Fruit fly (Drosophila melanogaster) whole organism, embryonic: Measurements from ENCODE around the gene nuf.

Source experiments
- Aef1 ChIP-seq: fragments of 200-800 bp; sonication (Bioruptor generic); IDR thresholded peaks from 3 replicates; pipeline ENCODE4 v1.3.6; 2022; ENCODE audit warnings: missing biosample characterization, missing genetic modification characterization
- B-H2 ChIP-seq: fragments of 200-800 bp; sonication (Bioruptor generic); optimal IDR thresholded peaks from 2 replicates; lab custom pipeline; 2018; ENCODE audit warnings: missing biosample characterization, mild to moderate bottlenecking, missing genetic modification characterization
- CG10209 ChIP-seq: fragments of 200-800 bp; sonication (Bioruptor generic); optimal IDR thresholded peaks from 3 replicates; lab custom pipeline; 2017; ENCODE audit warnings: missing biosample characterization, mild to moderate bottlenecking, missing genetic modification characterization, missing genetic modification reagents
- CG10979 ChIP-seq: fragments of 200-800 bp; sonication (Bioruptor generic); optimal IDR thresholded peaks from 2 replicates; lab custom pipeline; 2018; ENCODE audit warnings: missing biosample characterization, mild to moderate bottlenecking, missing genetic modification characterization, moderate library complexity
- CG12299 ChIP-seq: fragments of 200-800 bp; sonication (Bioruptor generic); optimal IDR thresholded peaks from 2 replicates; lab custom pipeline; 2018; ENCODE audit warnings: missing biosample characterization, mild to moderate bottlenecking, missing genetic modification characterization
- CG1233 ChIP-seq: fragments of 200-800 bp; sonication (Bioruptor generic); optimal IDR thresholded peaks from 4 replicates; lab custom pipeline; 2018; ENCODE audit warnings: missing biosample characterization, mild to moderate bottlenecking, missing genetic modification characterization
- CG16815 ChIP-seq: fragments of 200-800 bp; sonication (Bioruptor generic); optimal IDR thresholded peaks from 3 replicates; lab custom pipeline; 2017; ENCODE audit warnings: missing biosample characterization, mild to moderate bottlenecking, missing genetic modification characterization
- CG17328 ChIP-seq: fragments of 200-800 bp; sonication (Bioruptor generic); IDR thresholded peaks from 2 replicates; pipeline ENCODE4 v1.3.6; 2022; ENCODE audit warnings: missing biosample characterization, missing genetic modification characterization
- CG1792 ChIP-seq: fragments of 200-800 bp; sonication (Bioruptor generic); optimal IDR thresholded peaks from 2 replicates; lab custom pipeline; 2016; ENCODE audit warnings: missing biosample characterization, missing genetic modification characterization
- CG18764 ChIP-seq: fragments of 200-800 bp; sonication (Bioruptor generic); optimal IDR thresholded peaks from 3 replicates; lab custom pipeline; 2016; ENCODE audit warnings: missing biosample characterization, missing genetic modification characterization
- CG2202 ChIP-seq: fragments of 200-800 bp; sonication (Bioruptor generic); optimal IDR thresholded peaks from 2 replicates; lab custom pipeline; 2018; ENCODE audit warnings: missing biosample characterization, mild to moderate bottlenecking, missing genetic modification characterization
- CG4282 ChIP-seq: fragments of 200-800 bp; sonication (Bioruptor generic); optimal IDR thresholded peaks from 2 replicates; lab custom pipeline; 2016; ENCODE audit warnings: missing biosample characterization, missing genetic modification characterization
- CG4617 ChIP-seq: fragments of 200-800 bp; sonication (Bioruptor generic); optimal IDR thresholded peaks from 3 replicates; lab custom pipeline; 2016; ENCODE audit warnings: missing biosample characterization, missing genetic modification characterization, borderline replicate concordance
- CG4730 ChIP-seq: fragments of 200-800 bp; sonication (Bioruptor generic); IDR thresholded peaks from 2 replicates; pipeline ENCODE4 v1.3.6; 2022; ENCODE audit warnings: missing biosample characterization, missing genetic modification characterization
- CG4854 ChIP-seq: fragments of 200-800 bp; sonication (Bioruptor generic); optimal IDR thresholded peaks from 2 replicates; lab custom pipeline; 2016; ENCODE audit warnings: missing biosample characterization, missing genetic modification characterization, inconsistent platforms
- CG5180 ChIP-seq: fragments of 200-800 bp; sonication (Bioruptor generic); optimal IDR thresholded peaks from 3 replicates; lab custom pipeline; 2017; ENCODE audit warnings: missing biosample characterization, missing genetic modification characterization, mild to moderate bottlenecking, moderate library complexity, missing genetic modification reagents
- CG5245 ChIP-seq: fragments of 200-800 bp; sonication (Bioruptor generic); optimal IDR thresholded peaks from 3 replicates; lab custom pipeline; 2016; ENCODE audit warnings: missing biosample characterization, missing genetic modification characterization
- CG6175 ChIP-seq: fragments of 200-800 bp; sonication (Bioruptor generic); IDR thresholded peaks from 3 replicates; pipeline ENCODE4 v1.3.6; 2022; ENCODE audit warnings: missing biosample characterization, missing genetic modification characterization
- CG7271 ChIP-seq: fragments of 200-800 bp; sonication (Bioruptor generic); optimal IDR thresholded peaks from 2 replicates; lab custom pipeline; 2018; ENCODE audit warnings: missing biosample characterization, mild to moderate bottlenecking, missing genetic modification characterization, moderate library complexity
- CG7357 ChIP-seq: fragments of 200-800 bp; sonication (Bioruptor generic); IDR thresholded peaks from 3 replicates; pipeline ENCODE4 v1.3.6; 2022; ENCODE audit warnings: missing biosample characterization, missing genetic modification characterization
- CG7786 ChIP-seq: fragments of 200-800 bp; sonication (Bioruptor generic); optimal IDR thresholded peaks from 2 replicates; lab custom pipeline; 2016; ENCODE audit warnings: missing biosample characterization, missing genetic modification characterization
- CG8924 ChIP-seq: fragments of 200-800 bp; optimal IDR thresholded peaks from 3 replicates; lab custom pipeline; 2019; ENCODE audit warnings: missing biosample characterization, mild to moderate bottlenecking, missing genetic modification characterization, moderate library complexity
- CG9817 ChIP-seq: fragments of 200-800 bp; sonication (Bioruptor generic); optimal IDR thresholded peaks from 2 replicates; lab custom pipeline; 2018; ENCODE audit warnings: missing biosample characterization, mild to moderate bottlenecking, missing genetic modification characterization, moderate library complexity
- Dfd ChIP-seq, 2 experiments: fragments of >200 bp; optimal IDR thresholded peaks; 2 replicates each; lab custom pipeline; 2017; ENCODE audit warnings: missing biosample characterization in 2 of 2, missing genetic modification characterization in 2 of 2
- ERR ChIP-seq: fragments of 200-800 bp; sonication (Bioruptor generic); optimal IDR thresholded peaks from 2 replicates; lab custom pipeline; 2016; ENCODE audit warnings: missing biosample characterization, missing genetic modification characterization
- Hr3 ChIP-seq: fragments of 200-800 bp; sonication (Bioruptor generic); optimal IDR thresholded peaks from 3 replicates; lab custom pipeline; 2016; ENCODE audit warnings: missing biosample characterization, missing genetic modification characterization
- Hr51 ChIP-seq, 2 experiments: fragments of 200-800 bp; sonication (Bioruptor generic); optimal IDR thresholded peaks; 2 replicates in 1 of 2; 3 replicates in 1 of 2; lab custom pipeline; 2016 to 2018; ENCODE audit warnings: missing biosample characterization in 2 of 2, missing genetic modification characterization in 2 of 2, mild to moderate bottlenecking in 1 of 2, moderate library complexity in 1 of 2
- Jarid2 ChIP-seq: fragments of 200-800 bp; sonication (Bioruptor generic); optimal IDR thresholded peaks from 3 replicates; lab custom pipeline; 2017; ENCODE audit warnings: mild to moderate bottlenecking, missing biosample characterization, missing genetic modification reagents, missing genetic modification characterization
- Lhr ChIP-seq: fragments of 200-800 bp; sonication (Bioruptor generic); optimal IDR thresholded peaks from 3 replicates; lab custom pipeline; 2017; ENCODE audit warnings: mild to moderate bottlenecking, missing biosample characterization, missing genetic modification reagents, missing genetic modification characterization
- Med ChIP-seq: fragments of 200-800 bp; sonication (Bioruptor generic); peaks from one replicate; lab custom pipeline; 2016; ENCODE audit warnings: missing biosample characterization, missing genetic modification characterization, mild to moderate bottlenecking, inconsistent platforms, moderate library complexity
- Ptx1 ChIP-seq: fragments of 200-800 bp; sonication (Bioruptor generic); IDR thresholded peaks from 2 replicates; pipeline ENCODE4 v1.3.6; 2022; ENCODE audit warnings: missing biosample characterization, missing genetic modification characterization
- Usf ChIP-seq: fragments of 200-800 bp; sonication (Bioruptor generic); optimal IDR thresholded peaks from 2 replicates; lab custom pipeline; 2017; ENCODE audit warnings: missing genotype, missing biosample characterization, missing genetic modification characterization
- ato ChIP-seq: fragments of 200-800 bp; sonication (Bioruptor generic); IDR thresholded peaks from 2 replicates; pipeline ENCODE4 v1.3.6; 2022; ENCODE audit warnings: missing biosample characterization, missing genetic modification characterization; ENCODE audit not compliant: partially characterized antibody
- bbx ChIP-seq: fragments of 200-800 bp; sonication (Bioruptor generic); IDR thresholded peaks from 2 replicates; pipeline ENCODE4 v1.3.6; 2022; ENCODE audit warnings: missing biosample characterization, missing genetic modification characterization; ENCODE audit not compliant: partially characterized antibody
- cato ChIP-seq: fragments of 200-800 bp; sonication (Bioruptor generic); optimal IDR thresholded peaks from 2 replicates; lab custom pipeline; 2016; ENCODE audit warnings: missing biosample characterization, missing genetic modification characterization, borderline replicate concordance
- caup ChIP-seq: fragments of 200-800 bp; sonication (Bioruptor generic); optimal IDR thresholded peaks from 3 replicates; lab custom pipeline; 2017; ENCODE audit warnings: missing biosample characterization, mild to moderate bottlenecking, missing genetic modification characterization, moderate library complexity; ENCODE audit not compliant: severe bottlenecking
- chn ChIP-seq: fragments of 200-800 bp; sonication (Bioruptor generic); optimal IDR thresholded peaks from 2 replicates; lab custom pipeline; 2016; ENCODE audit warnings: missing biosample characterization, missing genetic modification characterization
- fu2 ChIP-seq: fragments of 200-800 bp; sonication (Bioruptor generic); optimal IDR thresholded peaks from 2 replicates; lab custom pipeline; 2016; ENCODE audit warnings: missing biosample characterization, missing genetic modification characterization
- gce ChIP-seq: fragments of 200-800 bp; sonication (Bioruptor generic); IDR thresholded peaks from 3 replicates; pipeline ENCODE4 v1.3.6; 2022; ENCODE audit warnings: missing biosample characterization, missing genetic modification characterization
- lilli ChIP-seq: fragments of 200-800 bp; sonication (Bioruptor generic); optimal IDR thresholded peaks from 3 replicates; lab custom pipeline; 2016; ENCODE audit warnings: missing biosample characterization, missing genetic modification characterization
- nau ChIP-seq: fragments of 200-800 bp; sonication (Bioruptor generic); optimal IDR thresholded peaks from 3 replicates; lab custom pipeline; 2017; ENCODE audit warnings: missing biosample characterization, mild to moderate bottlenecking, missing genetic modification characterization, missing genetic modification reagents
- odd ChIP-seq: fragments of 200-800 bp; sonication (Bioruptor generic); optimal IDR thresholded peaks from 2 replicates; lab custom pipeline; 2017; ENCODE audit warnings: missing biosample characterization, mild to moderate bottlenecking, missing genetic modification characterization
- pb ChIP-seq: fragments of 200-800 bp; sonication (Bioruptor generic); optimal IDR thresholded peaks from 3 replicates; lab custom pipeline; 2016; ENCODE audit warnings: missing biosample characterization, missing genetic modification characterization
- pros ChIP-seq: fragments of 200-800 bp; sonication (Bioruptor generic); optimal IDR thresholded peaks from 3 replicates; lab custom pipeline; 2019; ENCODE audit warnings: missing biosample characterization, mild to moderate bottlenecking, missing genetic modification characterization, moderate library complexity
- psq ChIP-seq: fragments of 200-800 bp; sonication (Bioruptor generic); optimal IDR thresholded peaks from 2 replicates; lab custom pipeline; 2017; ENCODE audit warnings: missing biosample characterization, missing genetic modification characterization
- sqz ChIP-seq: fragments of 200-800 bp; sonication (Bioruptor generic); optimal IDR thresholded peaks from 3 replicates; lab custom pipeline; 2018; ENCODE audit warnings: missing biosample characterization, mild to moderate bottlenecking, missing genetic modification characterization
- stc ChIP-seq: fragments of 200-800 bp; sonication (Bioruptor generic); IDR thresholded peaks from 2 replicates; pipeline ENCODE4 v1.3.6; 2022; ENCODE audit warnings: missing biosample characterization, missing genetic modification characterization
- twi ChIP-seq: fragments of 200-800 bp; optimal IDR thresholded peaks from 2 replicates; lab custom pipeline; 2019; ENCODE audit warnings: missing biosample characterization, mild to moderate bottlenecking, missing genetic modification characterization, moderate library complexity
- unc-4 ChIP-seq: fragments of 200-800 bp; sonication (Bioruptor generic); IDR thresholded peaks from 2 replicates; pipeline ENCODE4 v1.3.6; 2022; ENCODE audit warnings: missing biosample characterization, missing genetic modification characterization; ENCODE audit not compliant: partially characterized antibody
- vvl ChIP-seq: fragments of 200-800 bp; sonication (Bioruptor generic); IDR thresholded peaks from 2 replicates; pipeline ENCODE4 v1.3.6; 2022; ENCODE audit warnings: missing biosample characterization, missing genetic modification characterization

Gene nuf

dm6 chr3L:14217677-14218254, 27.1 kb downstream of the nuf start, which contains the start of gene CG7768 (continued):
- TF ChIP-seq cato (GFP tag; lab: Kevin White, UChicago) (no peak), CG1792 (GFP tag; lab: Kevin White, UChicago) (no peak), CG6175 (GFP tag; lab: Robert Waterston, UW) (no peak), CG5245 (no peak), twi (tag; lab: Kevin White, UChicago) (no peak), CG12299 (tag; lab: Kevin White, UChicago) (peak; percentile 63), odd (GFP tag; lab: Kevin White, UChicago) (peak; percentile 69), Aef1 (GFP tag; lab: Robert Waterston, UW) (no peak), Usf (GFP tag; lab: Kevin White, UChicago) (no peak), Med (peak; percentile 91), Dfd (GFP tag; optimal IDR thresholded peaks at IDR 0.05; lab: Kevin White, UChicago) (no peak), CG7271 (tag; lab: Kevin White, UChicago) (no peak), unc-4 (GFP tag; lab: Robert Waterston, UW) (no peak), CG10209 (GFP tag; lab: Kevin White, UChicago) (peak; percentile 62), Ptx1 (GFP tag; lab: Robert Waterston, UW) (no peak), CG2202 (no peak), CG4617 (no peak), CG17328 (GFP tag; lab: Robert Waterston, UW) (no peak), Jarid2 (peak; percentile 46), CG7786 (GFP tag; lab: Kevin White, UChicago) (no peak), ato (GFP tag; lab: Robert Waterston, UW) (no peak), CG4730 (GFP tag; lab: Robert Waterston, UW) (no peak), CG4854 (GFP tag; lab: Kevin White, UChicago) (peak; percentile 51), CG18764 (peak; percentile 21), gce (GFP tag; lab: Robert Waterston, UW) (no peak), bbx (GFP tag; lab: Robert Waterston, UW) (no peak), sqz (no peak), pb (no peak), CG7357 (no peak), CG4282 (no peak), Hr51 (GFP tag; optimal IDR thresholded peaks at IDR 0.05; lab: Kevin White, UChicago) (peak in 1 of 2 experiments; percentile 19), ERR (no peak), CG10979 (tag; lab: Kevin White, UChicago) (no peak), CG1233 (GFP tag; lab: Kevin White, UChicago) (peak; percentile 62), fu2 (GFP tag; lab: Kevin White, UChicago) (peak; percentile 36), vvl (no peak), CG9817 (tag; lab: Kevin White, UChicago) (peak; percentile 62), lilli (peak; percentile 4), pros (GFP tag; lab: Kevin White, UChicago) (no peak), B-H2 (GFP tag; lab: Kevin White, UChicago) (peak; percentile 68), caup (GFP tag; lab: Kevin White, UChicago) (peak; percentile 87), Lhr (no peak), CG5180 (peak; percentile 58), CG8924 (peak; percentile 43), nau (GFP tag; lab: Kevin White, UChicago) (peak; percentile 77), Hr3 (no peak), CG16815 (GFP tag; lab: Kevin White, UChicago) (no peak), chn (no peak), psq (GFP tag; lab: Kevin White, UChicago) (no peak), stc (GFP tag; lab: Robert Waterston, UW) (no peak)
